Worm (Caenorhabditis elegans) whole organism, L1 larva: ENCODE measurements around the gene F36D4.1.

Experiments
- irx-1 ChIP-seq: sonication (generic microtip); optimal IDR thresholded peaks from 2 replicates; lab custom pipeline; 2016; ENCODE audit warnings: missing genetic modification characterization, missing compliant biosample characterization
- isw-1 ChIP-seq: fragments of 200-800 bp; sonication (Bioruptor generic); IDR thresholded peaks from 2 replicates; pipeline ENCODE4 v1.3.6; 2022; ENCODE audit warnings: missing genetic modification characterization, missing compliant biosample characterization

ce11 chrV:9370986-9371385, 45.7 kb upstream of the F36D4.1 start, which contains the start of gene E02C12.6:
- TF ChIP-seq irx-1 (tag; lab: Kevin White, UChicago) (no peak), isw-1 (GFP tag; lab: Robert Waterston, UW) (no peak)
